Fruit fly (Drosophila melanogaster) whole organism, wandering third instar larva: ENCODE measurements around the gene CG31872.
A peak's percentile ranks its signal among the peaks of the same experiment; 100 is the strongest.

Experiments used
- CG9705 ChIP-seq: fragments of 200-800 bp; sonication (Bioruptor generic); optimal IDR thresholded peaks from 2 replicates; lab custom pipeline; 2018; ENCODE audit warnings: missing biosample characterization, mild to moderate bottlenecking, missing genetic modification characterization
- CrebA ChIP-seq: fragments of 200-800 bp; sonication (Bioruptor generic); optimal IDR thresholded peaks from 2 replicates; lab custom pipeline; 2016; ENCODE audit warnings: missing biosample characterization, mild to moderate bottlenecking, missing genetic modification characterization, borderline replicate concordance
- Dfd ChIP-seq: fragments of >200 bp; optimal IDR thresholded peaks from 2 replicates; lab custom pipeline; 2017; ENCODE audit warnings: missing biosample characterization, missing genetic modification characterization
- Dif ChIP-seq: fragments of 200-275, 200-300 bp; sonication (Bioruptor generic); optimal IDR thresholded peaks from 2 replicates; lab custom pipeline; 2018; ENCODE audit warnings: missing biosample characterization, missing genetic modification characterization; ENCODE audit not compliant: partially characterized antibody
- HLH106 ChIP-seq: fragments of 200-800 bp; optimal IDR thresholded peaks from 3 replicates; lab custom pipeline; 2019; ENCODE audit warnings: missing biosample characterization, mild to moderate bottlenecking, missing genetic modification characterization, moderate library complexity
- Hnf4 ChIP-seq: fragments of 200-800 bp; sonication (Bioruptor generic); optimal IDR thresholded peaks from 2 replicates; lab custom pipeline; 2016; ENCODE audit warnings: missing biosample characterization, mild to moderate bottlenecking, missing genetic modification characterization
- Hr78 ChIP-seq: fragments of >200 bp; optimal IDR thresholded peaks from 2 replicates; lab custom pipeline; 2017; ENCODE audit warnings: missing biosample characterization, missing genetic modification characterization
- Hr83 ChIP-seq: fragments of 200-300 bp; sonication (Bioruptor generic); optimal IDR thresholded peaks from 2 replicates; lab custom pipeline; 2016; ENCODE audit warnings: missing biosample characterization, mild to moderate bottlenecking, missing genetic modification characterization, moderate library complexity; ENCODE audit not compliant: poor library complexity, severe bottlenecking
- Mio ChIP-seq: sonication (Bioruptor generic); optimal IDR thresholded peaks from 2 replicates; lab custom pipeline; 2016; ENCODE audit warnings: missing biosample characterization, missing genetic modification characterization
- Myc ChIP-seq: fragments of >200 bp; optimal IDR thresholded peaks from 2 replicates; lab custom pipeline; 2017
- N ChIP-seq: fragments of >200 bp; optimal IDR thresholded peaks from 2 replicates; lab custom pipeline; 2018; ENCODE audit warnings: missing biosample characterization, missing external identifiers, missing genetic modification characterization
- Rel ChIP-seq, 2 experiments: fragments of 200-800 bp; sonication (Bioruptor generic) in 1 of 2; optimal IDR thresholded peaks; 2 replicates in 1 of 2; 3 replicates in 1 of 2; lab custom pipeline; 2016 to 2019; ENCODE audit warnings: mild to moderate bottlenecking in 2 of 2, missing biosample characterization in 2 of 2, missing genetic modification characterization in 2 of 2, moderate library complexity in 1 of 2
- br ChIP-seq: fragments of 200-800 bp; sonication (Bioruptor generic); optimal IDR thresholded peaks from 2 replicates; lab custom pipeline; 2016; ENCODE audit warnings: missing biosample characterization, missing genetic modification characterization
- dl ChIP-seq, 2 experiments: fragments of 175-275, 200-275 bp in 1 of 2; fragments of 200-275 bp in 1 of 2; sonication (Bioruptor generic); optimal IDR thresholded peaks; lab custom pipeline; 2018; ENCODE audit warnings: mild to moderate bottlenecking in 2 of 2, missing biosample characterization in 2 of 2, missing genetic modification characterization in 2 of 2, moderate library complexity in 2 of 2; ENCODE audit not compliant: partially characterized antibody in 2 of 2, insufficient read depth in 1 of 2
- dmrt93B ChIP-seq: fragments of 200-800 bp; sonication (Bioruptor generic); optimal IDR thresholded peaks from 2 replicates; lab custom pipeline; 2018; ENCODE audit warnings: missing biosample characterization, mild to moderate bottlenecking, missing genetic modification characterization
- ey ChIP-seq: fragments of 200-800 bp; sonication (Bioruptor generic); optimal IDR thresholded peaks from 2 replicates; lab custom pipeline; 2016; ENCODE audit warnings: missing biosample characterization, missing genetic modification characterization
- fru ChIP-seq: fragments of 200-800 bp; sonication (Bioruptor generic); optimal IDR thresholded peaks from 3 replicates; lab custom pipeline; 2016; ENCODE audit warnings: missing biosample characterization, mild to moderate bottlenecking, missing genetic modification characterization
- h ChIP-seq: fragments of 200-800 bp; sonication (Bioruptor generic); optimal IDR thresholded peaks from 3 replicates; lab custom pipeline; 2016; ENCODE audit warnings: missing biosample characterization, mild to moderate bottlenecking, missing genetic modification characterization
- jim ChIP-seq: fragments of 175-275, 200-325 bp; sonication (Bioruptor generic); optimal IDR thresholded peaks from 2 replicates; lab custom pipeline; 2016; ENCODE audit warnings: missing biosample characterization, mild to moderate bottlenecking, missing genetic modification characterization
- lola ChIP-seq: fragments of >200 bp; optimal IDR thresholded peaks from 2 replicates; lab custom pipeline; 2017; ENCODE audit warnings: missing biosample characterization, missing genetic modification characterization
- pan ChIP-seq: fragments of >200 bp; optimal IDR thresholded peaks from 2 replicates; lab custom pipeline; 2017
- psq ChIP-seq: fragments of 200-800 bp; sonication (Bioruptor generic); optimal IDR thresholded peaks from 3 replicates; lab custom pipeline; 2017; ENCODE audit warnings: missing biosample characterization, mild to moderate bottlenecking, missing genetic modification characterization, moderate library complexity
- rgr ChIP-seq: fragments of 200-800 bp; sonication (Bioruptor generic); optimal IDR thresholded peaks from 3 replicates; lab custom pipeline; 2016; ENCODE audit warnings: missing biosample characterization, mild to moderate bottlenecking, missing genetic modification characterization
- sage ChIP-seq: fragments of 200-800 bp; sonication (Bioruptor generic); optimal IDR thresholded peaks from 2 replicates; lab custom pipeline; 2016; ENCODE audit warnings: missing biosample characterization, mild to moderate bottlenecking, missing genetic modification characterization
- sv ChIP-seq: fragments of 200-800 bp; sonication (Bioruptor generic); optimal IDR thresholded peaks from 3 replicates; lab custom pipeline; 2016; ENCODE audit warnings: missing biosample characterization, missing genetic modification characterization
- usp ChIP-seq: fragments of >200 bp; optimal IDR thresholded peaks from 2 replicates; lab custom pipeline; 2017; ENCODE audit warnings: missing biosample characterization, missing genetic modification characterization
- woc ChIP-seq: sonication (Bioruptor generic); optimal IDR thresholded peaks from 2 replicates; lab custom pipeline; 2016; ENCODE audit warnings: missing biosample characterization, mild to moderate bottlenecking, missing genetic modification characterization

The CG31872 gene

dm6 chr2L:10639631-10640030, at the start of gene CG31872:
Gene CG31872, plus strand, starts transcription at chr2L:10639931.
- TF ChIP-seq dmrt93B (GFP tag; lab: Kevin White, UChicago), result no peak
- TF ChIP-seq ey, result no peak
- TF ChIP-seq Dif (GFP tag; lab: Kevin White, UChicago), result no peak
- TF ChIP-seq sv (GFP tag; lab: Kevin White, UChicago), result no peak
- no peak for TF ChIP-seq rgr (GFP tag; lab: Kevin White, UChicago)
- no peak for TF ChIP-seq Myc (lab: Kevin White, UChicago)
- TF ChIP-seq HLH106 (tag; lab: Kevin White, UChicago), result no peak
- no peak for TF ChIP-seq CG9705 (GFP tag; lab: Kevin White, UChicago)
- no peak for TF ChIP-seq Dfd (GFP tag; lab: Kevin White, UChicago)
- no peak for TF ChIP-seq psq (GFP tag; lab: Kevin White, UChicago)
- no peak for TF ChIP-seq jim (GFP tag; lab: Kevin White, UChicago)
- no peak for TF ChIP-seq pan (lab: Kevin White, UChicago)
- no peak for TF ChIP-seq dl (GFP tag; optimal IDR thresholded peaks at IDR 0.05; lab: Kevin White, UChicago; ENCODE audit: insufficient read depth in 1 of 2, partially characterized antibody in 2 of 2)

dm6 chr2L:10603604-10604003, 36.1 kb upstream of the CG31872 start:
- TF ChIP-seq woc (GFP tag; lab: Kevin White, UChicago), result no peak

DNA sequence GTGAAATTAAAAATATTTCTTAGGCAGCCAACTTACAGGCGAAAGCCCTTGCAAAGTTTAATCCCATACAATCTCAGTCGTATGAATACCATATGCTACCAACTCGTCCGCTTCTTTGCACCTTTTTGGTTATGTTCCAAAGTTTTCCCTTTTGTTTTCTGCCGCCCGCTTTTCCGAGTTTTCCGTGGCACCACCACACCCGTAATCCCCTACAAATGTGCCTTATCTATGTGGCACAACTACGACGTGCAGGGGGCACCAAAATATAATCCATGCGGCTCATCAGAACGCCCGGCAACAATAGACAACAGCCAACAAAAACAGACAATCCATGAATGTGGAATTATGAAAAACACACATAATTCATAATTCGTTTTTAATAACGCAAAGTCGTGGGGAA, 32.0 kb upstream of the CG31872 start:
- no peak for TF ChIP-seq CG9705 (GFP tag; lab: Kevin White, UChicago)

- TF ChIP-seq Hr83 (GFP tag; lab: Kevin White, UChicago) (no peak), lola (GFP tag; lab: Kevin White, UChicago) (no peak), woc (GFP tag; lab: Kevin White, UChicago) (no peak), ey (no peak)
Observed at dm6 chr2L:10608662-10609262, 31.0 kb upstream of the CG31872 start.

DNA sequence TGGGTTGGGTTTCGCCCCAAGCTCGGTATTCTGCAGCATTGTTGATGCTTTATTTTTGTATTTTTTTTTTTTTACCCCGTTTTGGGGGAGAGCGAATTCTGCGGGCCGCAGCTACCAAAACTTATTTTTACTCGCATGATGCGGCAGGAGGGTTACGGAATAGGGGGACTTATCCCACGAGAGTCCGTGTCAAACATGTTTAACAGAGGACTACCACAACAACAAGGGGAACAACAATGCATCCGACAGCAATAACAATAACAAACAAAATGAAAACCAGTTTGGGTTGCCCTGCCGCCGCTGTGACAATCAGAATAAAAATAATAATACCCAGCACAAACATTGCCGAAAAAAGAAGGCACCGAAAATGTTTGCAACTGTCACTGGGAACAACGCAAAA, 26.6 kb upstream of the CG31872 start:
- TF ChIP-seq ey, result no peak
- TF ChIP-seq fru (GFP tag; lab: Kevin White, UChicago), result no peak
- TF ChIP-seq sage, result no peak
- no peak for TF ChIP-seq Hr83 (GFP tag; lab: Kevin White, UChicago)
- TF ChIP-seq Mio (GFP tag; lab: Kevin White, UChicago), result no peak
- TF ChIP-seq CrebA, result no peak
- no peak for TF ChIP-seq Hnf4
- no peak for TF ChIP-seq woc (GFP tag; lab: Kevin White, UChicago)
- no peak for TF ChIP-seq N (GFP tag; lab: Kevin White, UChicago)
- no peak for TF ChIP-seq h (GFP tag; lab: Kevin White, UChicago)
- TF ChIP-seq Hr78, result no peak
- TF ChIP-seq usp, result no peak
- TF ChIP-seq Rel (GFP tag; optimal IDR thresholded peaks at IDR 0.05; lab: Kevin White, UChicago), result no peak
- TF ChIP-seq Rel (tag; optimal IDR thresholded peaks at IDR 0.05; lab: Kevin White, UChicago), result peak; percentile 48
- TF ChIP-seq Dif (GFP tag; lab: Kevin White, UChicago), result peak; percentile 47
- no peak for TF ChIP-seq Myc (lab: Kevin White, UChicago)

DNA sequence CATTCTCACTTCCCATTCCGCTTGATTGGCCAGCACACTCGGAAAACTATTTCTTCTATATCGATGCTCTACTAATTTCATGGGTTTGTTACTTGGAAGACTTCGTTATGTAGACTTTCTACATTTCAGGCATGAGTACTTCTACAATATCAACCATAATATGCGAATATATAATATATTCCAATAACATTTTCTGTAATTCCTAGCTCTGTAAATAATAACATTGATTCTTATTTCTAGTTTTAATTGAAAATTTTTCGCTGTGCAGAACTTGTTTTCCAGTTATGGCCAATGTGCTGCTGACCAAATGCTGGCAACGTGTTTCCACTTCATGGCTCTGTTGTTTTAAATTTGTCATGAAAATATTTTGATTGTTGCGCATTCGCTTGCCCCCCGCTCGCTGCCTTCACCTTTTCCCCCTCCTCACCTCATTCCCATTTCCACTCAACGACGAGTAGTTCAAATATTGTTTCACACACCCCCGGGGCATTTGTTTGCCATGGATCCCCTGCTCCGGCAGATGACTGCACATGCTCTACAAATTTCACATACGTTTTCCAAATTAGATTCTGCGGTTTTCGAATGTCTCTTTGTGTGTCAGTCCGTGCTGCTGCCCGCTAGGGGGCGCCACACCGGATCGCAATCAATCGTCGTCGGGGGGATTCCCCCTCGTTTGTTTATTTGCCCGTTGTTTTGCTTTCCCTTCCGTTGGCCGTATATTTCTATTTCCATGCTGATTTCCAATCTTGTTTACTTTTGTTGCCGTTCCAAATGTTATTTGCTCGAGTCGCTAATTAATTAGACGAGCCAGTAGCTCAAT, 24.9 kb upstream of the CG31872 start:
- TF ChIP-seq Rel (GFP tag; optimal IDR thresholded peaks at IDR 0.05; lab: Kevin White, UChicago), result no peak
- TF ChIP-seq Rel (tag; optimal IDR thresholded peaks at IDR 0.05; lab: Kevin White, UChicago), result peak; percentile 58
- no peak for TF ChIP-seq lola (GFP tag; lab: Kevin White, UChicago)
- no peak for TF ChIP-seq woc (GFP tag; lab: Kevin White, UChicago)
- TF ChIP-seq fru (GFP tag; lab: Kevin White, UChicago), result peak; percentile 5
- TF ChIP-seq br (GFP tag; lab: Kevin White, UChicago), result no peak
- TF ChIP-seq HLH106 (tag; lab: Kevin White, UChicago), result no peak
- TF ChIP-seq Hnf4, result no peak
- TF ChIP-seq, all 38 proteins: peak for 2
